Fruit fly (Drosophila melanogaster) whole organism, embryonic: ENCODE measurements around the gene cup.
A peak's percentile ranks its signal among the peaks of the same experiment; 100 is the strongest.

Experiments used
- Ada2b ChIP-seq: fragments of 200-800 bp; sonication (Bioruptor generic); IDR thresholded peaks from 2 replicates; pipeline ENCODE4 v1.3.6; 2022; ENCODE audit warnings: missing biosample characterization, missing genetic modification characterization
- BtbVII ChIP-seq: fragments of 200-800 bp; sonication (Bioruptor generic); optimal IDR thresholded peaks from 3 replicates; lab custom pipeline; 2017; ENCODE audit warnings: missing biosample characterization, mild to moderate bottlenecking, missing genetic modification characterization
- CG11398 ChIP-seq: fragments of 200-800 bp; sonication (Bioruptor generic); optimal IDR thresholded peaks from 2 replicates; lab custom pipeline; 2016; ENCODE audit warnings: missing biosample characterization, missing genetic modification characterization
- CG11695 ChIP-seq: fragments of 200-800 bp; sonication (Bioruptor generic); IDR thresholded peaks from 3 replicates; pipeline ENCODE4 v1.3.6; 2022; ENCODE audit warnings: missing biosample characterization, missing genetic modification characterization
- CG11696 ChIP-seq: fragments of 200-800 bp; sonication (Bioruptor generic); IDR thresholded peaks from 2 replicates; pipeline ENCODE4 v1.3.6; 2022; ENCODE audit warnings: missing biosample characterization, missing genetic modification characterization
- CG12236 ChIP-seq: fragments of 200-800 bp; sonication (Bioruptor generic); optimal IDR thresholded peaks from 2 replicates; lab custom pipeline; 2016; ENCODE audit warnings: missing biosample characterization, missing genetic modification characterization
- CG14050 ChIP-seq: fragments of 200-800 bp; sonication (Bioruptor generic); IDR thresholded peaks from 3 replicates; pipeline ENCODE4 v1.3.6; 2022; ENCODE audit warnings: missing biosample characterization, missing genetic modification characterization
- CG14710 ChIP-seq: fragments of 200-800 bp; sonication (Bioruptor generic); optimal IDR thresholded peaks from 3 replicates; lab custom pipeline; 2019; ENCODE audit warnings: missing biosample characterization, mild to moderate bottlenecking, missing genetic modification characterization, moderate library complexity
- CG16863 ChIP-seq: fragments of 200-800 bp; sonication (Bioruptor generic); optimal IDR thresholded peaks from 3 replicates; lab custom pipeline; 2016; ENCODE audit warnings: missing biosample characterization, missing genetic modification characterization
- CG17568 ChIP-seq: fragments of 200-800 bp; sonication (Bioruptor generic); optimal IDR thresholded peaks from 2 replicates; lab custom pipeline; 2018; ENCODE audit warnings: missing biosample characterization, mild to moderate bottlenecking, missing genetic modification characterization, moderate library complexity
- CG2120 ChIP-seq: fragments of 200-800 bp; sonication (Bioruptor generic); optimal IDR thresholded peaks from 3 replicates; lab custom pipeline; 2016; ENCODE audit warnings: missing biosample characterization, missing genetic modification characterization
- CG2889 ChIP-seq: fragments of 200-800 bp; sonication (Bioruptor generic); IDR thresholded peaks from 3 replicates; pipeline ENCODE4 v1.3.6; 2022; ENCODE audit warnings: missing biosample characterization, missing genetic modification characterization
- CG31365 ChIP-seq: fragments of 200-800 bp; sonication (Bioruptor generic); optimal IDR thresholded peaks from 2 replicates; lab custom pipeline; 2018; ENCODE audit warnings: missing biosample characterization, mild to moderate bottlenecking, missing genetic modification characterization
- CG32772 ChIP-seq: fragments of 200-800 bp; sonication (Bioruptor generic); IDR thresholded peaks from 2 replicates; pipeline ENCODE4 v1.3.6; 2022; ENCODE audit warnings: missing biosample characterization, missing genetic modification characterization
- CG4360 ChIP-seq: fragments of 200-800 bp; sonication (Bioruptor generic); IDR thresholded peaks from 2 replicates; pipeline ENCODE4 v1.3.6; 2022; ENCODE audit warnings: missing biosample characterization, missing genetic modification characterization
- CG43689 ChIP-seq: fragments of 200-800 bp; sonication (Bioruptor generic); IDR thresholded peaks from 2 replicates; pipeline ENCODE4 v1.3.6; 2022; ENCODE audit warnings: missing biosample characterization, missing genetic modification characterization
- CG5180 ChIP-seq: fragments of 200-800 bp; sonication (Bioruptor generic); optimal IDR thresholded peaks from 3 replicates; lab custom pipeline; 2017; ENCODE audit warnings: missing biosample characterization, missing genetic modification characterization, mild to moderate bottlenecking, moderate library complexity, missing genetic modification reagents
- CG6813 ChIP-seq: fragments of 200-800 bp; sonication (Bioruptor generic); optimal IDR thresholded peaks from 2 replicates; lab custom pipeline; 2017; ENCODE audit warnings: missing biosample characterization, missing genetic modification characterization, mild to moderate bottlenecking, moderate library complexity, missing genetic modification reagents
- CG7271 ChIP-seq: fragments of 200-800 bp; sonication (Bioruptor generic); optimal IDR thresholded peaks from 2 replicates; lab custom pipeline; 2018; ENCODE audit warnings: missing biosample characterization, mild to moderate bottlenecking, missing genetic modification characterization, moderate library complexity
- CG7372 ChIP-seq: fragments of 200-800 bp; sonication (Bioruptor generic); IDR thresholded peaks from 2 replicates; pipeline ENCODE4 v1.3.6; 2022; ENCODE audit warnings: missing biosample characterization, missing genetic modification characterization
- CG9215 ChIP-seq: fragments of 200-800 bp; sonication (Bioruptor generic); IDR thresholded peaks from 2 replicates; pipeline ENCODE4 v1.3.6; 2022; ENCODE audit warnings: missing biosample characterization, missing genetic modification characterization
- CG9876 ChIP-seq: fragments of 200-800 bp; sonication (Bioruptor generic); optimal IDR thresholded peaks from 2 replicates; lab custom pipeline; 2016; ENCODE audit warnings: missing biosample characterization, missing genetic modification characterization
- Dip2 ChIP-seq: fragments of 200-800 bp; sonication (Bioruptor generic); IDR thresholded peaks from 2 replicates; pipeline ENCODE4 v1.3.6; 2022; ENCODE audit warnings: missing biosample characterization, missing genetic modification characterization
- Fer3 ChIP-seq: fragments of 200-800 bp; sonication (Bioruptor generic); optimal IDR thresholded peaks from 2 replicates; lab custom pipeline; 2018; ENCODE audit warnings: missing biosample characterization, mild to moderate bottlenecking, missing genetic modification characterization, moderate library complexity
- Hr39 ChIP-seq: fragments of >200 bp; optimal IDR thresholded peaks from 2 replicates; lab custom pipeline; 2017
- NC2α ChIP-seq: fragments of 200-800 bp; sonication (Bioruptor generic); optimal IDR thresholded peaks from 2 replicates; lab custom pipeline; 2016; ENCODE audit warnings: missing biosample characterization, missing genetic modification characterization
- Rfx ChIP-seq: fragments of 200-800 bp; sonication (Bioruptor generic); IDR thresholded peaks from 2 replicates; pipeline ENCODE4 v1.3.6; 2022; ENCODE audit warnings: missing biosample characterization, missing genetic modification characterization
- Xbp1 ChIP-seq: fragments of 200-800 bp; sonication (Bioruptor generic); optimal IDR thresholded peaks from 3 replicates; lab custom pipeline; 2016; ENCODE audit warnings: missing biosample characterization, mild to moderate bottlenecking, missing genetic modification characterization
- ase ChIP-seq: fragments of 200-800 bp; sonication (Bioruptor generic); IDR thresholded peaks from 3 replicates; pipeline ENCODE4 v1.3.6; 2022; ENCODE audit warnings: missing biosample characterization, missing genetic modification characterization
- bcd ChIP-seq: fragments of 200-800 bp; sonication (Bioruptor generic); optimal IDR thresholded peaks from 2 replicates; lab custom pipeline; 2017; ENCODE audit warnings: missing biosample characterization, mild to moderate bottlenecking, missing genetic modification characterization
- cad ChIP-seq: fragments of >200 bp; optimal IDR thresholded peaks from 2 replicates; lab custom pipeline; 2017; ENCODE audit warnings: missing biosample characterization, missing genetic modification characterization
- crol ChIP-seq: fragments of 200-800 bp; sonication (Bioruptor generic); IDR thresholded peaks from 2 replicates; pipeline ENCODE4 v1.3.6; 2022; ENCODE audit warnings: missing biosample characterization, missing genetic modification characterization
- danr ChIP-seq: fragments of 200-800 bp; sonication (Bioruptor generic); IDR thresholded peaks from 2 replicates; pipeline ENCODE4 v1.3.6; 2022; ENCODE audit warnings: missing biosample characterization, missing genetic modification characterization
- grau ChIP-seq: fragments of 200-800 bp; optimal IDR thresholded peaks from 3 replicates; lab custom pipeline; 2019; ENCODE audit warnings: missing biosample characterization, mild to moderate bottlenecking, missing genetic modification characterization, moderate library complexity
- ham ChIP-seq: fragments of 200-800 bp; sonication (Bioruptor generic); IDR thresholded peaks from 2 replicates; pipeline ENCODE4 v1.3.6; 2022; ENCODE audit warnings: missing biosample characterization, missing genetic modification characterization
- kah ChIP-seq: fragments of 200-800 bp; sonication (Bioruptor generic); optimal IDR thresholded peaks from 2 replicates; lab custom pipeline; 2018; ENCODE audit warnings: missing biosample characterization, mild to moderate bottlenecking, missing genetic modification characterization
- lov ChIP-seq, 2 experiments: fragments of 200-800 bp in 1 of 2; fragments of >200 bp in 1 of 2; sonication (Bioruptor generic) in 1 of 2; IDR thresholded peaks in 1 of 2; optimal IDR thresholded peaks in 1 of 2; 2 replicates in 1 of 2; 3 replicates in 1 of 2; pipeline versions ENCODE4 v1.3.6 to Lab custom; 2017 to 2022; ENCODE audit warnings: missing biosample characterization in 1 of 2, missing genetic modification characterization in 1 of 2
- mam ChIP-seq: fragments of 200-800 bp; sonication (Bioruptor generic); optimal IDR thresholded peaks from 3 replicates; lab custom pipeline; 2016; ENCODE audit warnings: missing biosample characterization, missing genetic modification characterization
- odd ChIP-seq: fragments of 200-800 bp; sonication (Bioruptor generic); optimal IDR thresholded peaks from 2 replicates; lab custom pipeline; 2017; ENCODE audit warnings: missing biosample characterization, mild to moderate bottlenecking, missing genetic modification characterization
- org-1 ChIP-seq: fragments of 200-800 bp; sonication (Bioruptor generic); optimal IDR thresholded peaks from 2 replicates; lab custom pipeline; 2017; ENCODE audit warnings: missing biosample characterization, missing genetic modification characterization
- otp ChIP-seq: fragments of 200-800 bp; sonication (Bioruptor generic); IDR thresholded peaks from 3 replicates; pipeline ENCODE4, ENCODE4 v1.3.6; 2022; ENCODE audit warnings: missing biosample characterization, missing genetic modification characterization
- prd ChIP-seq, 3 experiments: fragments of >200 bp in 2 of 3; fragments of 200-800 bp in 1 of 3; sonication (Bioruptor generic) in 1 of 3; optimal IDR thresholded peaks in 2 of 3; IDR thresholded peaks in 1 of 3; 2 replicates in 2 of 3; 3 replicates in 1 of 3; pipeline versions ENCODE4 v1.3.6 to Lab custom; 2017 to 2022; ENCODE audit warnings: missing biosample characterization in 1 of 3, missing genetic modification characterization in 1 of 3
- repo ChIP-seq: fragments of 200-800 bp; sonication (Bioruptor generic); optimal IDR thresholded peaks from 2 replicates; lab custom pipeline; 2016; ENCODE audit warnings: missing biosample characterization, missing genetic modification characterization
- sob ChIP-seq: fragments of 200-800 bp; sonication (Bioruptor generic); IDR thresholded peaks from 2 replicates; pipeline ENCODE4 v1.3.6; 2022; ENCODE audit warnings: missing biosample characterization, missing genetic modification characterization
- sr ChIP-seq: fragments of 200-800 bp; sonication (Bioruptor generic); IDR thresholded peaks from 3 replicates; pipeline ENCODE4 v1.3.6; 2022; ENCODE audit warnings: missing biosample characterization, missing genetic modification characterization
- stc ChIP-seq: fragments of 200-800 bp; sonication (Bioruptor generic); IDR thresholded peaks from 2 replicates; pipeline ENCODE4 v1.3.6; 2022; ENCODE audit warnings: missing biosample characterization, missing genetic modification characterization
- unc-4 ChIP-seq: fragments of 200-800 bp; sonication (Bioruptor generic); IDR thresholded peaks from 2 replicates; pipeline ENCODE4 v1.3.6; 2022; ENCODE audit warnings: missing biosample characterization, missing genetic modification characterization; ENCODE audit not compliant: partially characterized antibody
- zen ChIP-seq: fragments of 200-800 bp; sonication (Bioruptor generic); optimal IDR thresholded peaks from 3 replicates; lab custom pipeline; 2018; ENCODE audit warnings: missing biosample characterization, mild to moderate bottlenecking, missing genetic modification characterization, moderate library complexity

Gene cup

DNA sequence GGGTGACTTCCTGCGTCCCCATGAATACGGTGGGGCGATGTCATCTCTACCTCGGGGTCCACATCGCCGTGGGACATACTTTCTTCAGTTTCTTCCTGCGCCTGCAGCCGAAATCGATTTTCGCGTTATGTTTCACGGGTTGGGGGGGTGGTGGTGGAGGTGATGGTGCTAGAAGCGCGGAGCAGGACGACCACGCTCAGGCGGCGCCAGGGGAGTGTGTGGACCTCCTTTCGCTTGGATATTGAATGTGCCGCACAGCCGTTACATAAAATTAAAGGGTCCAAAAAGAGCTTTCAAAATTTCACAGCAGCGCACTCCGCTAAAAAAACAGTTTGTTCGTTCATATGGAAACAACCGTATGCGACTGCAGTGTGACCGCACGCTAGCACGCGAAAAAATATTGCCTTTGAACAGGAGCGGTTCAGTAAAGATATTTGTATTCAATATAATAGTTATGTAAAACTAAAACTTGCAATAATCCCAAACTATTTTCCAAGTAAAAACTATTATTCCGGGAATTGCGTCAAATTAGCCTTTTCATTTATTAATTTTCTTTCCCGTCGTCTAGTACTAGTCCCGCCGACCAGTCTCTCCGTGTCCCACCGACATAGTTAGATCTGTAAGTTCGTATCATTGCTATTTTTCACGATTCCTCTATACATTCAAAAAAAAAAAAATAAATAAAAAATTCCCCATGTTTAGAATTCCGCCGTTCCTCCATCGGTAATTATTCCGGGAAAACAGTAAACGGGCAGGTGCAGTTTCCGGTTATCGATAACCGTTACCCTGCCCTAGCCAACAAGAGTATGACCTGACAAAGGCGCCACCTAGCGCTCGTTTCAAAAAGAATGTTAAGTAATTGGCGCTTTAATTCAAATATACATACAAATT, 20.8 kb downstream of the cup start, which contains the start of gene Nhe3 (continued):
- TF ChIP-seq grau (tag; lab: Kevin White, UChicago), result peak; percentile 78
- no peak for TF ChIP-seq cad
- TF ChIP-seq CG17568 (GFP tag; lab: Kevin White, UChicago), result peak; percentile 70
- TF ChIP-seq BtbVII (GFP tag; lab: Kevin White, UChicago), result peak; percentile 48
- TF ChIP-seq odd, result peak; percentile 71
- peak; percentile 88 for TF ChIP-seq Xbp1
- no peak for TF ChIP-seq prd (optimal IDR thresholded peaks at IDR 0.05; lab: Kevin White, UChicago)
- TF ChIP-seq prd (GFP tag; IDR thresholded peaks at IDR 0.05; lab: Robert Waterston, UW), result peak; percentile 90
- TF ChIP-seq org-1 (GFP tag; lab: Kevin White, UChicago), result peak; percentile 44
- peak; percentile 54 for TF ChIP-seq unc-4 (GFP tag; lab: Robert Waterston, UW)
- peak; percentile 74 for TF ChIP-seq otp
- 0 out of 2 replicates have a peak, but pooled peaks have one; percentile 30 for TF ChIP-seq CG11696 (GFP tag; lab: Robert Waterston, UW)
- TF ChIP-seq Rfx (GFP tag; lab: Robert Waterston, UW), result peak; percentile 90
- TF ChIP-seq CG14710 (tag; lab: Kevin White, UChicago), result peak; percentile 81
- peak; percentile 74 for TF ChIP-seq CG7372 (GFP tag; lab: Robert Waterston, UW)
- peak; percentile 58 for TF ChIP-seq NC2α
- peak; percentile 84 for TF ChIP-seq CG32772
- peak; percentile 46; the same call in 1 of the 2 replicates for TF ChIP-seq danr (GFP tag; lab: Robert Waterston, UW)
- peak; percentile 68 for TF ChIP-seq zen (tag; lab: Kevin White, UChicago)
- peak; percentile 66 for TF ChIP-seq Ada2b (GFP tag; lab: Robert Waterston, UW)
- TF ChIP-seq CG16863 (GFP tag; lab: Kevin White, UChicago), result peak; percentile 77
- peak; percentile 62; the same call in 1 of the 3 replicates for TF ChIP-seq CG11695 (GFP tag; lab: Robert Waterston, UW)
- no peak for TF ChIP-seq kah (GFP tag; lab: Kevin White, UChicago)
- TF ChIP-seq CG2889, result peak; percentile 78; the same call in 2 of the 3 replicates
- 0 out of 2 replicates have a peak, but pooled peaks have one; percentile 47 for TF ChIP-seq ham (GFP tag; lab: Robert Waterston, UW)
- TF ChIP-seq repo (GFP tag; lab: Kevin White, UChicago), result peak; percentile 67
- TF ChIP-seq stc (GFP tag; lab: Robert Waterston, UW), result peak; percentile 74
- peak; percentile 90 for TF ChIP-seq sob (GFP tag; lab: Robert Waterston, UW)
- TF ChIP-seq crol (GFP tag; lab: Robert Waterston, UW), result peak; percentile 94
- peak; percentile 77 for TF ChIP-seq CG9215 (GFP tag; lab: Robert Waterston, UW)
- peak; percentile 20 for TF ChIP-seq CG5180
- TF ChIP-seq CG11398 (GFP tag; lab: Kevin White, UChicago), result peak; percentile 28
- TF ChIP-seq CG4360, result no peak
- TF ChIP-seq Dip2 (GFP tag; lab: Robert Waterston, UW), result peak; percentile 95
- peak; percentile 60 for TF ChIP-seq CG6813
- TF ChIP-seq CG31365 (tag; lab: Kevin White, UChicago), result no peak
- TF ChIP-seq CG12236 (GFP tag; lab: Kevin White, UChicago), result peak; percentile 26
- TF ChIP-seq Fer3 (tag; lab: Kevin White, UChicago), result peak; percentile 70
- no peak for TF ChIP-seq lov (optimal IDR thresholded peaks at IDR 0.05; lab: Kevin White, UChicago)
- TF ChIP-seq lov (GFP tag; IDR thresholded peaks at IDR 0.05; lab: Robert Waterston, UW), result peak; percentile 70; the same call in 2 of the 3 replicates
- peak; percentile 14 for TF ChIP-seq CG9876
- TF ChIP-seq CG2120 (GFP tag; lab: Kevin White, UChicago), result peak; percentile 95
- peak; percentile 87 for TF ChIP-seq mam (GFP tag; lab: Kevin White, UChicago)
- peak; percentile 79 for TF ChIP-seq bcd
- TF ChIP-seq CG7271, result peak; percentile 28
- no peak; the same call in 1 of the 2 replicates for TF ChIP-seq CG43689 (GFP tag; lab: Robert Waterston, UW)
- TF ChIP-seq sr (GFP tag; lab: Robert Waterston, UW), result 0 out of 3 replicates have a peak, but pooled peaks have one; percentile 15
- peak; percentile 67; the same call in 2 of the 3 replicates for TF ChIP-seq CG14050 (GFP tag; lab: Robert Waterston, UW)
- TF ChIP-seq Hr39 (lab: Kevin White, UChicago), result no peak
- TF ChIP-seq ase (GFP tag; lab: Robert Waterston, UW), result peak; percentile 69; the same call in 1 of the 3 replicates
